Worm (Caenorhabditis elegans): ENCODE results near the gene K08E7.6.

DNA sequence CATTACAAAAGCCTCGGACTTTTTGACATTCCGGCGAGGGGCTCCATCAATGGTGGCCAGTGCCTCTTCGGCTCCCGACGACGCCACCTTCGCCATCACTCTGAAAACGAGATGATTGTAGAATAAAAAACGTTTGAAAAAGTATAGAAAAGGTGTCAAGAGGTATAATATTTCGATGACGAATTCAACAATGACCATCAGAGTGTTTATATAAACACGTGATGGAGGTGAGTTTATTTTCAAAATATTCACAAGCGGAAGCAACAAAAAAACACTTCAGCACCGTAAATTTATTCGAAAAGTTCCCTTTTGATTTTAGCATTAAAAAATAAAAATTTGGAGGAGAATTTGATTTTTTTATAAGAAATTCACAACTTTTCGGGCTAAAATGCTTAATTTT, 33.7 kb upstream of the K08E7.6 start, which contains the start of gene efa-6:
- TF ChIP-seq elt-1 (tag; optimal IDR thresholded peaks at IDR 0.05; ENCODE audit: borderline replicate concordance, insufficient read depth): no peak
- no peak for TF ChIP-seq pha-4 (tag; optimal IDR thresholded peaks at IDR 0.05)
- TF ChIP-seq lin-13 (tag; optimal IDR thresholded peaks at IDR 0.05): no peak
- TF ChIP-seq nhr-76 (tag; optimal IDR thresholded peaks at IDR 0.05): no peak
- TF ChIP-seq snpc-4 (tag; optimal IDR thresholded peaks at IDR 0.05): no peak
- TF ChIP-seq nhr-237 (tag; optimal IDR thresholded peaks at IDR 0.05): no peak
- no peak for TF ChIP-seq unc-62 (GFP tag; optimal IDR thresholded peaks at IDR 0.05)
- TF ChIP-seq cnd-1 (tag; optimal IDR thresholded peaks at IDR 0.05): no peak
- TF ChIP-seq unc-39 (tag; optimal IDR thresholded peaks at IDR 0.05): no peak
- TF ChIP-seq nhr-12 (tag; optimal IDR thresholded peaks at IDR 0.05): no peak
- no peak for TF ChIP-seq elt-3 (tag; optimal IDR thresholded peaks at IDR 0.05)
- TF ChIP-seq ces-1 (GFP tag; optimal IDR thresholded peaks at IDR 0.05): no peak

Data from whole organism, mixed stage, embryonic.